Worm (Caenorhabditis elegans) whole organism, L4 larva: ENCODE results near the gene K08D8.7.

Experiments
- Y105C5A.15 ChIP-seq: fragments of 200-800 bp; sonication (Bioruptor generic); IDR thresholded peaks from 2 replicates; pipeline ENCODE4 v1.3.6; 2022; ENCODE audit warnings: missing genetic modification characterization, missing compliant biosample characterization
- Y75B8A.6 ChIP-seq: fragments of 200-800 bp; sonication (Bioruptor generic); IDR thresholded peaks from 2 replicates; pipeline ENCODE4 v1.3.6; 2022; ENCODE audit warnings: missing genetic modification reagents, missing genetic modification characterization, missing compliant biosample characterization
- ZK337.2 ChIP-seq: fragments of 200-800 bp; sonication (Bioruptor generic); IDR thresholded peaks from 2 replicates; pipeline ENCODE4 v1.3.6; 2022; ENCODE audit warnings: missing genetic modification reagents, missing genetic modification characterization, missing compliant biosample characterization
- aha-1 ChIP-seq: fragments of 150-350 bp; peaks from one replicate; lab custom pipeline; 2014; ENCODE audit warnings: missing biosample characterization, missing genetic modification characterization
- aly-2 ChIP-seq: sonication (generic microtip); optimal IDR thresholded peaks from 2 replicates; lab custom pipeline; 2018; ENCODE audit warnings: missing biosample characterization, missing genetic modification characterization
- ceh-28 ChIP-seq: fragments of 150-350 bp; optimal IDR thresholded peaks from 2 replicates; lab custom pipeline; 2014; ENCODE audit warnings: missing biosample characterization, missing genetic modification reagents, missing genetic modification characterization
- ceh-62 ChIP-seq: sonication (generic microtip); optimal IDR thresholded peaks from 2 replicates; lab custom pipeline; 2017; ENCODE audit warnings: missing biosample characterization, missing genetic modification characterization
- ceh-82 ChIP-seq: sonication (generic microtip); optimal IDR thresholded peaks from 2 replicates; lab custom pipeline; 2017; ENCODE audit warnings: missing biosample characterization, missing genetic modification characterization
- cey-2 ChIP-seq: sonication (generic microtip); optimal IDR thresholded peaks from 3 replicates; lab custom pipeline; 2017; ENCODE audit warnings: missing genetic modification characterization, mild to moderate bottlenecking, missing compliant biosample characterization, antibody characterized with exemption, borderline replicate concordance; ENCODE audit not compliant: insufficient read depth
- ctbp-1 ChIP-seq: fragments of 200-800 bp; sonication (Bioruptor generic); IDR thresholded peaks from 2 replicates; pipeline ENCODE4 v1.3.6; 2022; ENCODE audit warnings: missing genetic modification reagents, missing genetic modification characterization, missing compliant biosample characterization
- daf-16 ChIP-seq, 3 experiments: sonication (generic microtip); optimal IDR thresholded peaks; 2 replicates each; lab custom pipeline; 2016 to 2017; ENCODE audit warnings: missing genetic modification characterization in 3 of 3, missing genetic modification reagents in 3 of 3, mild to moderate bottlenecking in 2 of 3, missing compliant biosample characterization in 2 of 3, missing biosample characterization in 1 of 3, moderate library complexity in 1 of 3
- dmd-6 ChIP-seq: fragments of 200-800 bp; sonication (Bioruptor generic); IDR thresholded peaks from 2 replicates; pipeline ENCODE4 v1.3.6; 2022; ENCODE audit warnings: missing genetic modification reagents, missing genetic modification characterization, missing compliant biosample characterization
- dve-1 ChIP-seq: sonication (generic microtip); optimal IDR thresholded peaks from 2 replicates; lab custom pipeline; 2017; ENCODE audit warnings: antibody characterized with exemption, mild to moderate bottlenecking, missing genetic modification characterization, missing compliant biosample characterization; ENCODE audit not compliant: insufficient read depth
- hlh-11 ChIP-seq: fragments of 200-800 bp; sonication (Bioruptor generic); optimal IDR thresholded peaks from 2 replicates; lab custom pipeline; 2018; ENCODE audit warnings: mild to moderate bottlenecking, missing genetic modification characterization, missing compliant biosample characterization
- jun-1 ChIP-seq: fragments of 150-350 bp; optimal IDR thresholded peaks from 2 replicates; lab custom pipeline; 2014; ENCODE audit warnings: missing biosample characterization, missing genetic modification reagents, missing genetic modification characterization
- lin-1 ChIP-seq: fragments of 200-800 bp; sonication (Bioruptor generic); IDR thresholded peaks from 2 replicates; pipeline ENCODE4 v1.3.6; 2022; ENCODE audit warnings: missing genetic modification reagents, missing genetic modification characterization, missing compliant biosample characterization
- mes-2 ChIP-seq: sonication (generic microtip); optimal IDR thresholded peaks from 2 replicates; lab custom pipeline; 2016; ENCODE audit warnings: missing genotype, mild to moderate bottlenecking, missing genetic modification characterization, missing compliant biosample characterization; ENCODE audit not compliant: poor library complexity, severe bottlenecking
- mxl-2 ChIP-seq: fragments of 200-800 bp; sonication (Bioruptor generic); conservative IDR thresholded peaks from 2 replicates; pipeline ENCODE4 v1.3.6; 2022; ENCODE audit warnings: missing genetic modification reagents, missing genetic modification characterization, missing compliant biosample characterization
- nhr-102 ChIP-seq: sonication (generic microtip); optimal IDR thresholded peaks from 2 replicates; lab custom pipeline; 2016; ENCODE audit warnings: mild to moderate bottlenecking, missing genetic modification characterization, moderate library complexity, missing compliant biosample characterization
- nhr-237 ChIP-seq: sonication (generic microtip); optimal IDR thresholded peaks from 2 replicates; lab custom pipeline; 2017; ENCODE audit warnings: missing biosample characterization, missing genetic modification characterization
- nhr-25 ChIP-seq: sonication (generic microtip); optimal IDR thresholded peaks from 2 replicates; lab custom pipeline; 2017; ENCODE audit warnings: missing genetic modification characterization, mild to moderate bottlenecking, missing compliant biosample characterization, antibody characterized with exemption, moderate library complexity, borderline replicate concordance; ENCODE audit not compliant: insufficient read depth
- nhr-28 ChIP-seq: fragments of 150-350 bp; optimal IDR thresholded peaks from 2 replicates; lab custom pipeline; 2014; ENCODE audit warnings: missing biosample characterization, missing genetic modification characterization
- nhr-41 ChIP-seq: fragments of 200-800 bp; sonication (Bioruptor generic); IDR thresholded peaks from 2 replicates; pipeline ENCODE4 v1.3.6; 2022; ENCODE audit warnings: missing genetic modification reagents, missing genetic modification characterization, missing compliant biosample characterization
- nhr-48 ChIP-seq: sonication (generic microtip); optimal IDR thresholded peaks from 2 replicates; lab custom pipeline; 2016; ENCODE audit warnings: mild to moderate bottlenecking, missing genetic modification characterization, missing compliant biosample characterization
- nhr-77 ChIP-seq: fragments of 150-350 bp; optimal IDR thresholded peaks from 2 replicates; lab custom pipeline; 2014; ENCODE audit warnings: missing biosample characterization, missing genetic modification characterization
- php-3 ChIP-seq: fragments of 200-800 bp; sonication (Bioruptor generic); IDR thresholded peaks from 2 replicates; pipeline ENCODE4 v1.3.6; 2022; ENCODE audit warnings: missing genetic modification reagents, missing genetic modification characterization, missing compliant biosample characterization
- pqm-1 ChIP-seq: sonication (generic microtip); optimal IDR thresholded peaks from 2 replicates; lab custom pipeline; 2017; ENCODE audit warnings: missing biosample characterization, missing genetic modification characterization
- set-16 ChIP-seq: fragments of 200-800 bp; sonication (Bioruptor generic); IDR thresholded peaks from 2 replicates; pipeline ENCODE4 v1.3.6; 2022; ENCODE audit warnings: missing genetic modification reagents, missing genetic modification characterization, missing compliant biosample characterization
- unc-130 ChIP-seq: sonication (generic microtip); optimal IDR thresholded peaks from 2 replicates; lab custom pipeline; 2016; ENCODE audit warnings: missing genetic modification reagents, missing genetic modification characterization, missing compliant biosample characterization
- unc-39 ChIP-seq: sonication (generic microtip); optimal IDR thresholded peaks from 2 replicates; lab custom pipeline; 2017; ENCODE audit warnings: missing biosample characterization, missing genetic modification characterization
- unc-62 ChIP-seq, 3 experiments: fragments of 150-350 bp in 1 of 3; sonication (generic microtip); optimal IDR thresholded peaks in 2 of 3; peaks in 1 of 3; 1 replicate in 1 of 3; 2 replicates in 2 of 3; lab custom pipeline; 2014 to 2017; ENCODE audit warnings: missing biosample characterization in 3 of 3, missing genetic modification characterization in 3 of 3, missing genetic modification reagents in 3 of 3, missing genotype in 1 of 3
- vab-7 ChIP-seq: fragments of 200-800 bp; sonication (Bioruptor generic); IDR thresholded peaks from 2 replicates; pipeline ENCODE4 v1.3.6; 2022; ENCODE audit warnings: missing genetic modification reagents, missing genetic modification characterization, missing compliant biosample characterization
- zag-1 ChIP-seq: fragments of 150-350 bp; optimal IDR thresholded peaks from 2 replicates; lab custom pipeline; 2014; ENCODE audit warnings: missing biosample characterization, missing genetic modification characterization
- ztf-11 ChIP-seq: fragments of 150-350 bp; optimal IDR thresholded peaks from 2 replicates; lab custom pipeline; 2014; ENCODE audit warnings: missing biosample characterization, missing genetic modification characterization

The K08D8.7 gene

DNA sequence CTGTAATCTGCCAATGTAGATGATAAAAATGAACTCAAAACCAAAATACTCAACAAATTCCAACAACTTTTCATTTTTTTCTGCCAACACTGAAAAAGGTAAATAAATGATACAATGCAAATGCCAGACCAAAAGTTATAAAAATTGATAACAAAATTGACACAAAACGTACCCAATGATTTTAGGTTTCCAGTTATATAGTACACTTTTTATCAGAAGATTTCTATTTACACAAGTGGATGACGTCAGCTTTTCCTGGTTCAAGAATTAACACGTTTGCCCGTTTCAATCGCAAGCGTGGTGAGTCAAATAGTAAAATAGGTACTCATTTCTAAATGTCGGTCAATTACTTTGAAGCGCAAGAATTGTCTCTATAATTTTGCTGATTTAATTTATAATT, 17.1 kb upstream of the K08D8.7 start, which contains the start of gene ZK896.5 (continued):
- TF ChIP-seq unc-39 (no peak), ceh-28 (tag; lab: Kevin White, UChicago) (no peak), Y105C5A.15 (GFP tag; lab: Robert Waterston, UW) (no peak), ztf-11 (tag; lab: Kevin White, UChicago) (no peak), vab-7 (no peak)
- TF ChIP-seq, all 104 proteins: peak for 10

DNA sequence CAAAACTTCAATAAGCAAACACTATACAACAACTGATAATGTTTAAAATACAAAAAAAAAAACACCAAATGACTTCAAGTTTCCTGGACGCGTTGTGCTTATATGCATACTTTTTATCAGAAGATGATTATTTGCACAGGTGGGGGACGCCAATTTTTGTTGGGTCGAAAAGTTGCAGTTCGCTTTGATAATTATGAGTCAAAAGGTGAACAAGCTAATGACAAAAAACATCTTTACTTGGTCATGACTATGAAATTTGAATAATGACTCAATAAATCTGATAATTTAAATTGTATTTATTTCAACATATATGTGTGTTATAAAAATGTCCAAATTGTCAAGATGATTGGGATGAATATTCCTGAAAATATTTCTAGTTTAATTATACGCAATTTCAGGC, 13.4 kb upstream of the K08D8.7 start, which contains the start of gene ZK896.4:
Gene ZK896.4 (minus strand): TSS at position 101 of the 400 bp plus-strand sequence.
- peak; percentile 39 for TF ChIP-seq pqm-1 (tag; lab: Kevin White, UChicago)
- no peak for TF ChIP-seq unc-130

DNA sequence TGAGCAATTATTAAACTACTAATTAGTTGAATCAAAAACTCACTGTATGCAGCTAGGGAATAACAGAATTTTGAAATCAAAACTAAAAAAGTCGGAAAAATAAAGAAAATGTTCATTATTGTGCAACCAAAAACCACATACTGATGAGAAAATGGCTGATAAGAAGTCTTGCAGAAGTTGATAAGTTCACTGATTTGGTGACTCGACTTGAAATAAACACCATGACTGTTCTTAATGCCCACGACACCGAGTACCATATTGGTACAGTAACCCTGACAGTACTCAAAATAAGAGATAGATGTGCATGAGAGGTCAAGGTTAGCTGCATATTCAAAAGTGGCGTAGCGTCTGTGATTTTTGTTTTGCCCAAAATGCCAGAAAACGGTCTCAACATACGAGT, 10.6 kb upstream of the K08D8.7 start:
- TF ChIP-seq daf-16 (GFP tag; optimal IDR thresholded peaks at IDR 0.05; lab: Kevin White, UChicago) (no peak), daf-16 (tag; optimal IDR thresholded peaks at IDR 0.05; lab: Kevin White, UChicago) (peak; percentile 28), aha-1 (tag; lab: Kevin White, UChicago) (peak; percentile 83), set-16 (no peak), ceh-28 (tag; lab: Kevin White, UChicago) (no peak), cey-2 (tag; lab: Kevin White, UChicago) (no peak), jun-1 (tag; lab: Kevin White, UChicago) (no peak), nhr-28 (peak; percentile 3), pqm-1 (tag; lab: Kevin White, UChicago) (peak; percentile 13), unc-62 (GFP tag; optimal IDR thresholded peaks at IDR 0.05 in 1 of 2; lab: Kevin White, UChicago) (peak in 1 of 2 experiments; percentile 2), unc-62 (tag; optimal IDR thresholded peaks at IDR 0.05; lab: Kevin White, UChicago) (no peak)

DNA sequence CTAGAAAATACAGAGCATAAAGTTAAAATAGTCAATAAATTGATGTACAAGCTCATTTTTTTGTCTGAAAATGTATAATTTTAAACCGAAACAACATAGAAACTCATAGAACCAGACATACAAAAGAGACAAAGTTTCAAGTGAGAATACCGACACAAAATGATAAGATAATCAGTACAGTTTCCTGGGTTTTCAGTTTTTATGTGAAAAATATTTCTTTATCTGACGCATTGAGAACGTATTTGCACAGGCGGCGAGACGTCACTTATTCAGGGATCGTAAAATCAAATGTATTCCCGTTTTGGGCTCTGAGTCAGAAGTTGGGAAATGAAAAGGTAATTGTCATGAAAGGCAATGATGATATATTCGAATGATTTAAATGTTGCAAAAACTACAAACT, 6.2 kb upstream of the K08D8.7 start, which contains the start of gene K08D8.6:
Gene K08D8.6 (minus strand): TSS at position 64 of the 400 bp plus-strand sequence.
- TF ChIP-seq daf-16 (GFP tag; optimal IDR thresholded peaks at IDR 0.05; lab: Kevin White, UChicago) (no peak), daf-16 (tag; optimal IDR thresholded peaks at IDR 0.05; lab: Kevin White, UChicago) (peak; percentile 75), hlh-11 (tag; lab: Kevin White, UChicago) (peak; percentile 62), nhr-25 (tag; lab: Kevin White, UChicago) (no peak), aly-2 (tag; lab: Kevin White, UChicago) (no peak), mxl-2 (GFP tag; lab: Robert Waterston, UW) (no peak), mes-2 (tag; lab: Kevin White, UChicago) (peak; percentile 5), nhr-237 (tag; lab: Kevin White, UChicago) (no peak), ctbp-1 (GFP tag; lab: Robert Waterston, UW) (no peak), ZK337.2 (no peak), nhr-28 (peak; percentile 67), dve-1 (tag; lab: Kevin White, UChicago) (peak; percentile 40), pqm-1 (tag; lab: Kevin White, UChicago) (peak; percentile 88), ceh-62 (tag; lab: Kevin White, UChicago) (no peak), zag-1 (no peak), lin-1 (GFP tag; lab: Robert Waterston, UW) (peak; percentile 70), nhr-48 (tag; lab: Kevin White, UChicago) (peak; percentile 73), dmd-6 (GFP tag; lab: Robert Waterston, UW) (peak; percentile 94), nhr-102 (peak; percentile 14), nhr-77 (tag; lab: Kevin White, UChicago) (peak; percentile 52), unc-130 (no peak), php-3 (GFP tag; lab: Robert Waterston, UW) (peak; percentile 88)
- TF ChIP-seq, all 104 proteins: peak for 12

DNA sequence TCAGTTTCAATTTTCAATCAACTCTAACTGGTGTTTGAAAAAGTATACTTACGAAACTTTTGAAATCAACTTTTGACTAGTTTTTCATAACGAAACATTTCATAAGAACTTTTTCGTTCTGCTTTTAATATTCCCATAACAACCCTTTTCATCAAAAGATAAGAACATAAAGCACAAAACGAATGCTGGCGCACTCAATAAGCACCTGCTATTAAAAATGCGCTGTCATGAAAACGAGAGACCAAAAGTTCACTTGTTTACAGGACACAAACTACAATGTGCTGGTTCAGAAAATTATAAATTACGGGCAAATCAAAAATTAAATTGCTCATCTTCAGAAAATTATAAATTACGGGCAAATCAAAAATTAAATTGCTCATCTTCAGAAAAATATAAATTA, 5.6 kb upstream of the K08D8.7 start:
- peak; percentile 64 for TF ChIP-seq nhr-28
- no peak for TF ChIP-seq ceh-82
- TF ChIP-seq nhr-41 (GFP tag; lab: Robert Waterston, UW), result no peak
- TF ChIP-seq Y75B8A.6 (GFP tag; lab: Robert Waterston, UW), result no peak
- TF ChIP-seq daf-16 (GFP tag; optimal IDR thresholded peaks at IDR 0.05; lab: Kevin White, UChicago), result no peak
- TF ChIP-seq daf-16 (tag; optimal IDR thresholded peaks at IDR 0.05; lab: Kevin White, UChicago), result peak; percentile 47
- TF ChIP-seq hlh-11 (tag; lab: Kevin White, UChicago), result peak; percentile 4
- TF ChIP-seq pqm-1 (tag; lab: Kevin White, UChicago), result peak; percentile 62
- 0 out of 2 replicates have a peak, but pooled peaks have one; percentile 47 for TF ChIP-seq php-3 (GFP tag; lab: Robert Waterston, UW)
- peak; percentile 66 for TF ChIP-seq dve-1 (tag; lab: Kevin White, UChicago)
- TF ChIP-seq dmd-6 (GFP tag; lab: Robert Waterston, UW), result peak; percentile 82
- TF ChIP-seq, all 104 proteins: peak for 7
